Fruit fly (Drosophila melanogaster) whole organism, larva: ENCODE data around the gene CheA29a.

ENCODE experiments used
- noc ChIP-seq: fragments of 200-800 bp; sonication (Bioruptor generic); optimal IDR thresholded peaks from 3 replicates; lab custom pipeline; 2019; ENCODE audit warnings: missing biosample characterization, mild to moderate bottlenecking, missing genetic modification characterization, moderate library complexity

The CheA29a gene

DNA sequence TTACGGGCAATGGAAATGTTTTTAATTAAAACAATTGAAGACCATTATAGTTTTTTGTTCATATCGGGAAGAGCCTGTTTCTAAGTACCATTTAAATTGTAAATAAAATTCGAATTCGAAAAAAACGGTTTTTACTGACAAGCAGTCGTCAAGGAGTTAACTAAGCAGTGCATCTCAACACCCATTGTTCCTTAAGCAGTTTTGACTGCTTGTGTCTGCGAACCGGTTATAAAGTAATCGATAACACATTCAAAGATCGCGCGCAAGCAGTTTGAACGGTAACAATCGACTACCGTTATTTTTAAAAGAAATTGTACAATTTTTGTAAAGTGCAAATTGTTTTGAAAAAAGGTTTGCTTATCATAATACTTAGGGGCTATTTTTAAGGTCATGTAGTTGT, 822 bp downstream of the CheA29a start:
- TF ChIP-seq noc (tag; lab: Kevin White, UChicago), result no peak

DNA sequence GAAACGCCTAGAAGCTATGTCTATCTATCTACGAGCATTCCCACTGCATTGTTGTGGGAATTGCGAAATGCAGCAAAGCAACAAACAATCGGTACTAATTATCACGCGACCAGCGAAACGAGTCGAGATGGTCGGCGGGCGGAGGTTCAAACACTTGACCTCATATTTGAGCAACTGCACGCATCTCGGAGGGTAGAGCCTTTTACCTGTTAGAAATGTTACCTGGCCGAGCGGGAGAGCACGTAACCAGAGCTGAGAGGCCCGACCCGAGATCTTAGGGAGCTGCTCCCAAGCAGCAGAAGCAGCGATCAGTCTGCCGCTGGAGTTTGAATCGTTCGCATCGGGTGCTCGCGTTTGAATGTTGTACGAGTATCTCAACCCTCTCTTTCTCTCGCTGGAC, 1.2 kb downstream of the CheA29a start:
- TF ChIP-seq noc (tag; lab: Kevin White, UChicago), result no peak

DNA sequence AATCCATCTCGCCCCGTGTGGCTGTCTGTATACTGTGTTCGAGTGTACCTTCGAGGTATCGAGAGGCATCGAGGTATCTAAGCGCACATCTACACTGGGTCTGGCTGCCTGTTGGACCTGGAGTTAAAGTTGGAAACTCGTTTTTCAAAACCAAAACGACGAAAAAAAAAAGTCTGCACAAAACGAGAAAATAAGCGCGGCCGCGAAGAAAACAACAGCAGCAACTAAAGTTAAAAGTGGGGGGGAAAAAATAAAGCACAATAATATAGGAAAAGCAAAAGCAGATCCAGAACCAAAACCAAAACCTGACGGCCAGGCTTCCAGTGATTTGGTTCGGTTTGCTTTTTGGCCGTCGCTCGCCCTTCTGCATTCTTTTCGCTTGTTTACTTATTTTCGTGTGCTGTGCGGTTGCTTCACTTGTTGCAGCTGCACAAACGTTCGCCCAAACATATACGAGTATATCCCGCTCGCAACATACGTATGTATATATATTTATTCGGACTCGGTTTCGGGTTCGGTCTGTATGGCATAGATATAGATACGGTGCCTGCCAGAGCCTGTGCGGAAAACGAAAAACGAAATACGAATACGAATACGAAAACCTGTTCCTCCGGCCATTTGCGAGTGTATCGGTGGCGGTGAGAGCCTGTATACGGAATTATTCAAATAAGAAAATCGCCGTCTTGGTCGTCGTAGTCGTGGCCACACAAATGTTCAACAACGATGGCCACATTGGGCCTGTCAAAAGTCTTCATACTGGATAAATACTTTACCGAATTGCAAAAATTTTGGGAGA, 2.0 kb downstream of the CheA29a start:
- no peak for TF ChIP-seq noc (tag; lab: Kevin White, UChicago)

DNA sequence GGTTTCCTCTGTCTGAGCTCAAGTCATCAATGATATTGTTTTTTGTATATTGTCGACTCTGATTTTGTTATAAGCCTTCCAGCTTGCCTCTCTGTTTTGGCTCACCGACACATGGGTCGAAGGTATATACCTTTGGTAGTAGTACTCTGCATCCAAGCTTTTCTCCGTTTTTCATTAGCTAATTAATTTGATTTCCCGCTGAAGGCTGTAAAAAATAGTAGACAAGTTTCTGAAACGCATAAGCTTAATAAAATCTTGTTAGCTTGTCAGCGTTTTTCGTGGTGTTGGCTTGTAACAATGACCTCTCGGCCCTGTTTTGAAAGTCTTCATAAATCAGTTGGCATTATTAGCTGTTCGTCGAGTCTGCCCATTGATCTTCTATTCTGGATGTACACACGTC, 3.7 kb downstream of the CheA29a start:
- peak; percentile 3 for TF ChIP-seq noc (tag; lab: Kevin White, UChicago)

DNA sequence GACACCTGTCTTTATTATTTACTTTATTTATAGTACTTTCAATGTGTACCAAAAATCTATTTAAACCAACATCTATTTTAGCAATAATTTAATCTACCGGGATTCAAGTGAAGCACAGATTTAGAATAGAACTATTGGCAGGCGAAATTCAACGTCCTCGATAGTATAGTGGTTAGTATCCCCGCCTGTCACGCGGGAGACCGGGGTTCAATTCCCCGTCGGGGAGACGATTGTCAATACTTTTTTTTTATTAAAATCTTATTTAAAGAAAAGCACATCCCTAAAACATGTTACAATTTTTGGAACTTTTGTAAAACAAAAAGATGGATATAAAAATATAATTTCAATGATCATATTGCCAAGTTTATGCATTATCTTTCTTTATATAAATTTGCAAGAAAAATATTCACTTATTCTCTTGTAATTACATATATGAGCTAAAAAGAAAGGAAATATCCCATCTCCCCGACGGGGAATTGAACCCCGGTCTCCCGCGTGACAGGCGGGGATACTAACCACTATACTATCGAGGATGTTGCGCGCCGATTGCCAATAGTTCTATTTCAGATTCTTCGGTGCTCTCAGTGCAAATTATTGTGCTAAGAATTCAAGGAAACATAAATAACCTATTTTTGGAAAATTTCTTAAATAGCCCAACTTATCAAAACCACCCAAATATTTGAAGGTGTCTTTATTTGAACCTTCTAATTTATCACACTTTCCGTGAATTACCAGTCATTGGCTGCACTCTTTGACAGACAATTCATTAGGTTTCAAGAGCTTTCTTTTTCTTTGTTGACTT, 4.7 kb downstream of the CheA29a start, which contains the start of gene CG43796:
Gene CG43796 (plus strand): TSS at position 752 of the 802 bp plus-strand sequence.
- TF ChIP-seq noc (tag; lab: Kevin White, UChicago), result no peak

DNA sequence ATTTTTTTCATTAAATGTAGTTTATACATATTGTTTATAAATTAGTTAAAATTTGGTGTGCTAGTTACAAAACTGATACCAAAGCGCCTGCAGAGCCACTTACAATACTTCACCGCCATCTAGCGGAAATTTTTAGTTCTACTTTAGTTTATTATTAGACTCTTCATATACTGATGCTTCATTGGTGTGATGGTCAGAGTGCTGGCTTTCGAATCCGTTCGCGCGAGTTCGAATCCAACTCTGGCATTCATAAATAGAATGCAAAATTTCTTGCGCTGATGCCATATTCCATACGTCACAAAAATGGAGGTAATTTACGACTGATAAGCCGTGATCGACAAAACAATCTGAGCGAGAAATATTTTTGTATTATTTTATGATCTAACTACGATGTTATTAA, 8.4 kb downstream of the CheA29a start:
- no peak for TF ChIP-seq noc (tag; lab: Kevin White, UChicago)

DNA sequence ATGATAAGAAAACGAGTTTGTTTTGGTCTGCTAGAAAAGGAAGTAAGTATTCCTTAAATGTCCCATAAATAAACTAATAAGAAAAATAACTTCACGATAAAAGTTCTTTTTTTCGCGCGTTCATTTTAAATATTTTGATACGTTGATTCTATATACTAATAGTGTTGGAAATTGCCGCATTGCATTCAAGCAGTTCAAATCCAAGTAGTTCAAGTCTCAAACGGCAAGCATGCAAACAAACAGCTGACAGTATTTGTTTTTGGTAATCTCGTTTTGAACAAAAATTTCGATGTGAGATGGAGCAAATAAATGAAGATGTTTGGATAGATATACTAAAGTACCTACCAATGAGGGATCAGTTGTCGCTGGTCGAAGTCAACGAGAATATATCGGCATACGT, 11.6 kb downstream of the CheA29a start, which contains the start of gene CG13088:
Gene CG13088 (plus strand): TSS at position 247 of the 400 bp plus-strand sequence.
- no peak for TF ChIP-seq noc (tag; lab: Kevin White, UChicago)

DNA sequence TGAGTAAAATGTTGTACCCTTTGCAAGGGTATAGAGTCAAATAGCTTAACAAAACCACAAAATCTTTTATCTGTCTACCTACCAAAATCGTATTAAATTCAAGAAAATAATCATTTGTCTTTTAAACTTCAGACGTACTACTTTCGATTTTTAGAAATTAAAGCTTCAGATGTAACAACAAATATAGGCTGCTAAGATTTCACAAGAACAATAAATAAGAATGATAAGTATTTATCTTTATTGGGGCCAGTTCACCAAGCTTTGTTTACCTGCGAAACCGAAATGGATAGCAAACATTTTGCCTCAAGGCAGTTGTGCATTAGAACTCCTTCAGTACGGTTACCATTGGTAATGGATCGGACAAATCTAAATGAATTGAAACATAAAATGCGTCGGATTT, 13.3 kb downstream of the CheA29a start, which contains the start of gene CG43400:
Gene CG43400 (plus strand): TSS at position 301 of the 400 bp plus-strand sequence.
- no peak for TF ChIP-seq noc (tag; lab: Kevin White, UChicago)

DNA sequence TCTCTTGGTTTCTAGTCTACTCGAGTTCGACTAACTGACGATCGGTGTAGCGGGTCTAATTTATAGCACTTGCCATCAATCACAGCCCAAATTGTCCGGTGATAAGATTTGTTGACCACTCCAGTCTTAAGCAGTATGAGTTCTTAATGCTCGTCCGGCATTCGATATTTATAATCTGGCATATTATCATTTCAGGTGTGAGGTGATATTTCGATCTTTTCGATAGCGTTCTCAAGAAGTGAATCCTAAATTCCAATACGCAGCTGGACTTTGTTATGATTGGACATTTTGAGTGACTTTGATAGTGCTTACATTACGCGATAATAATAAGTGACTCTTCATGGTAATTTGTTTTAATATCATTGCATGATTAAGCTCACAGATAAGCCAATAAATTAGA, 19.1 kb downstream of the CheA29a start, which contains the start of gene Bace:
Gene Bace (minus strand): TSS at position 39 of the 400 bp plus-strand sequence.
- TF ChIP-seq noc (tag; lab: Kevin White, UChicago), result no peak

DNA sequence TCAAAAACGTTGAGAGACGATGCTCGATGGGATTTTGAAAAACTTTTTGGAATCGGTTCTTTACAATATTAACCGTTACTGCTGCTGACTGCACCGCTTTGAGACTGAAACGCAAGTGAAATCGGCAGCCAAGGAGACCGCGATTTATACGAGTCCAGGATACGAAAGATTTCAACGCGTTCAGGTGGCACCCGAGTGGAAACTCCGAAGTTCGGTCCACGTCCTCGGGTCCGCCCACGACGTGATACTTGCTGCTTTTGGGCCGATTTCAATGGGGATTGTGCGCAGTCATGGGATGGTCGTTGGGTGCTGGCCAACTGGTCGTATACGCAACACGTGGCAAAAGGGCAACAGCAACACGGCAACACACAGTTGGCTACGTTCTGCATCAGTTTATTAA, 29.6 kb downstream of the CheA29a start, which contains the start of gene Dh31:
Gene Dh31 (minus strand): TSS at position 117 of the 400 bp plus-strand sequence.
- no peak for TF ChIP-seq noc (tag; lab: Kevin White, UChicago)

DNA sequence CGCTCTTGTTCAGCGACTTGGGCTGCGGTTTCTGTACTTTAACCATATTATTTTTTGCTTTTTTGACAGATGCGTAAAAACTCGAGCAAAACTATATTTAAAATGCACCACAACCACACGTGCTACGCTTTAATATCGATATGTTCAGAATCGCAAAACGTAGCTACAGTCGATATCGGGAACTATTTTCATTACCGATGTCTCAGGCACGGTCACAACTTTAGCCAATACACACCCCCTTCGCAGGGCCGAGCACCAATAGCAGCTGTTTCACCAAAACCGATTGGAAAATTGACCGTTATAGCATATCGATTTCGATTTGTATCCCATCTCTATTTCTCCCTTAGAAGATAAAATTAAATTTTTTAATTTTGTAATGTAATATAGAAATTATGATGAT, 34.6 kb downstream of the CheA29a start, which contains the start of gene CG13096:
Gene CG13096 (minus strand): TSS at position 144 of the 400 bp plus-strand sequence.
- TF ChIP-seq noc (tag; lab: Kevin White, UChicago), result no peak

DNA sequence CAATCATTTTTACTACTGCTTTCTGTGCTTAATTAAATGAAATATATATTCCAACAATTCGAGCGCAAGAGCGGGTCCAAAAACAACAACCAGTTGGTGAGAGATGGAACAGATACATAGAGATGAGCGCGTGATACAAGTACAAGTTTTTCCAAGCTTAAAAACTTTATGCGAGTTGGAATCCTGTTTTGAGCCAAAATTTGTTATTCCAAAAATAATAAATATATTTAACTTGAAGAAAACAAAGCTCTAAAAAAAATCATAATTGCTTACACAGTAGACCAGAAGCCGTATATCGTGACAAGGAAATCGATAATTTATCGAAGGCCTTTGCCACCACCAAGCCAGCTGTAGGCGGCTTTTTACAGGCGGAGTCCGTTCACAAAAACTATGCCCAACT, 37.6 kb downstream of the CheA29a start, which contains the start of the genes CG13097 and PIG-U:
Gene CG13097 (minus strand): TSS at position 121 of the 400 bp plus-strand sequence.
Gene PIG-U (plus strand): TSS at position 349 of the 400 bp plus-strand sequence.
- no peak for TF ChIP-seq noc (tag; lab: Kevin White, UChicago)

DNA sequence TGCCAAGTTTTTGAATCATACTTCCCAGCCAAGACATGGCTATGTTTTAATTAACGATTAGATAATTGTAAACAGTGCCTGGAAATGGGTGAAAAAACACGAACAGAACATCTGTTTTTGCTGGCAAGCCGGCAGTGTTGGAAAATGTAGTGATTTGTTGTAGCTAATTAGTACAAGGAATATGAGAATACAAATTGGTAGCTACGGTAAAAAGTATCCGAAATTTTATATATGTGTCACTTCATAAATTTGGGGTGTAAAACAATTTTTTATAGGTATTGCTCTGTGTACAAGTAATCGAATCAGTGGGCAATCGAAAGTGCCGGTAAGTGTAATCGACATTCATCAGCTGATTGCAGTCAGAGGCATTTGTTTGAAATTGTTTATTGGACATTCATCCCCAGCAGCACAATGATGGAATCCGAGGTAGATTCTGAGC, 40.1 kb downstream of the CheA29a start, which contains the start of the genes mRpL51 and Uba4:
Gene mRpL51 (minus strand): TSS at position 125 of the 439 bp plus-strand sequence.
Gene Uba4 (plus strand): TSS at position 156 of the 439 bp plus-strand sequence.
- peak; percentile 62 for TF ChIP-seq noc (tag; lab: Kevin White, UChicago)

DNA sequence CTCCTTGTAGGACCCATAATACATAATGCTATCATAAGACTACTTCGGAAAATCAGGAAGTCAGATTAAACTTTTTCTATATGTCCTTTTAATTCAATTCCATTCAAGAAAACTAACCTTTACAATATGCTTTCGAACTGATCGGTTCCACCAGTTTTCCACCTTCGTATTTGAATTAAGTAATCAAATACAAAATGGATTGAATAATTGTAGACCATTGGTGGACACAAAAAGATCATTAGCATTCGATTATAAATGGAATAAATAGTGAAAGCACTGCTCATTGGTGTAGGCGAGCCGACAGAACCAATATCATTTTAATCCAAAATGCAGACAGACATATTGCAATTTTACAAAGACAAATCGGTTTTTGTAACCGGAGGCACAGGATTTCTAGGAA, 42.2 kb downstream of the CheA29a start, which contains the start of gene Sgp:
Gene Sgp (plus strand): TSS at position 301 of the 400 bp plus-strand sequence.
- no peak for TF ChIP-seq noc (tag; lab: Kevin White, UChicago)

DNA sequence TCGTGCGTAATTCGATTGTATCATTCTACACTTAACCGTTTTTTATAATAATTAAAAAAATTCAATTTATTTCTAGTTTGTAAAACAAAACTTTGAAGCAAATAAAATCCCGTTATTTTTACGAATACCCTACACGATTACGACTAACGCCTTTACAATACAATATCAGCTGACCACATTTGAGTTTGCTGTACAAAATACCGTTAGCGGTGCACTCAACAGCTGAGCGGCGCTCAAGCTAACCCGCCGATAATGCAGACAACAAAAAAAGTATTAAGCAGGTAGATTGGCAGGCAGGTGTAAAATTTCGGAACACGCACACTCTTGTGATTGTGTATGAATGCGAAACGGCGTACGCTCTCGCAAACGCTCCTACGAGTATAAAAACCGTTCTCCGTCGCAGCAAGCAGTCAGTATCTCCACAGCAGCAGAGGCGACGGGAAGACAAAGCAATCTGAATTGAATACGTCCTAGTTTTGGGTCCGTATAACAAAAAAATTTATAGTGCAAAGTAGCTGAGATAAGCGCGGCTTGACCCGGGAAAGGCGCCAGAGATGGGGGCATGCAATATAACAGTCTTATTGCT, 44.7 kb downstream of the CheA29a start, which contains the start of gene Acer:
Gene Acer (plus strand): TSS at position 210 of the 586 bp plus-strand sequence.
- TF ChIP-seq noc (tag; lab: Kevin White, UChicago), result peak; percentile 15
